Fruit fly (Drosophila melanogaster) whole organism, adult: Measurements from ENCODE around the gene CG8188.

Experiments
- CG11617 ChIP-seq: fragments of 200-800 bp; sonication (Bioruptor generic); optimal IDR thresholded peaks from 2 replicates; lab custom pipeline; 2017; ENCODE audit warnings: mild to moderate bottlenecking, missing biosample characterization, missing genetic modification reagents, missing genetic modification characterization
- CG12768 ChIP-seq: fragments of 200-800 bp; sonication (Bioruptor generic); optimal IDR thresholded peaks from 2 replicates; lab custom pipeline; 2017; ENCODE audit warnings: missing biosample characterization, missing genetic modification characterization, mild to moderate bottlenecking, moderate library complexity, missing genetic modification reagents
- CG14711 ChIP-seq: fragments of 200-800 bp; sonication (Bioruptor generic); optimal IDR thresholded peaks from 2 replicates; lab custom pipeline; 2018; ENCODE audit warnings: missing biosample characterization, mild to moderate bottlenecking, missing genetic modification characterization, moderate library complexity
- CG1620 ChIP-seq: fragments of 200-800 bp; sonication (Bioruptor generic); optimal IDR thresholded peaks from 2 replicates; lab custom pipeline; 2016; ENCODE audit warnings: missing biosample characterization, missing genetic modification characterization
- CG33017 ChIP-seq: fragments of 200-800 bp; sonication (Bioruptor generic); optimal IDR thresholded peaks from 2 replicates; lab custom pipeline; 2018; ENCODE audit warnings: missing biosample characterization, mild to moderate bottlenecking, missing genetic modification characterization, moderate library complexity
- CG5204 ChIP-seq: fragments of 200-800 bp; sonication (Bioruptor generic); optimal IDR thresholded peaks from 2 replicates; lab custom pipeline; 2016; ENCODE audit warnings: missing biosample characterization, missing genetic modification characterization
- CG7045 ChIP-seq: fragments of 200-800 bp; sonication (Bioruptor generic); optimal IDR thresholded peaks from 2 replicates; lab custom pipeline; 2017; ENCODE audit warnings: missing biosample characterization, mild to moderate bottlenecking, missing genetic modification characterization
- CG7101 ChIP-seq: fragments of 200-800 bp; sonication (Bioruptor generic); optimal IDR thresholded peaks from 2 replicates; lab custom pipeline; 2018; ENCODE audit warnings: missing biosample characterization, mild to moderate bottlenecking, missing genetic modification characterization, moderate library complexity
- Clk ChIP-seq: fragments of 200-800 bp; sonication (Bioruptor generic); optimal IDR thresholded peaks from 2 replicates; lab custom pipeline; 2017; ENCODE audit warnings: missing biosample characterization, missing genetic modification characterization
- Crg-1 ChIP-seq: fragments of 200-800 bp; sonication (Bioruptor generic); optimal IDR thresholded peaks from 2 replicates; lab custom pipeline; 2016; ENCODE audit warnings: missing biosample characterization, missing genetic modification characterization
- Hr96 ChIP-seq: fragments of 200-800 bp; sonication (Bioruptor generic); optimal IDR thresholded peaks from 2 replicates; lab custom pipeline; 2016; ENCODE audit warnings: missing biosample characterization, missing genetic modification characterization
- Mnt ChIP-seq: fragments of 200-800 bp; sonication (Bioruptor generic); optimal IDR thresholded peaks from 2 replicates; lab custom pipeline; 2016; ENCODE audit warnings: missing biosample characterization, mild to moderate bottlenecking, missing genetic modification characterization
- bab1 ChIP-seq: fragments of 200-800 bp; sonication (Bioruptor generic); optimal IDR thresholded peaks from 3 replicates; lab custom pipeline; 2019; ENCODE audit warnings: missing biosample characterization, mild to moderate bottlenecking, missing genetic modification characterization, moderate library complexity
- cic ChIP-seq: fragments of 200-800 bp; sonication (Bioruptor generic); optimal IDR thresholded peaks from 2 replicates; lab custom pipeline; 2017; ENCODE audit warnings: missing biosample characterization, mild to moderate bottlenecking, missing genetic modification characterization, moderate library complexity
- cnc ChIP-seq, 2 experiments: fragments of >200 bp; optimal IDR thresholded peaks; 2 replicates each; lab custom pipeline; 2017
- kay ChIP-seq: fragments of 200-800 bp; sonication (Bioruptor generic); peaks from one replicate; lab custom pipeline; 2016; ENCODE audit warnings: missing biosample characterization, missing genetic modification characterization, borderline replicate concordance
- ovo ChIP-seq: fragments of 200-800 bp; sonication (Bioruptor generic); optimal IDR thresholded peaks from 2 replicates; lab custom pipeline; 2016; ENCODE audit warnings: missing biosample characterization, missing genetic modification characterization
- pad ChIP-seq: fragments of 200-800 bp; sonication (Bioruptor generic); optimal IDR thresholded peaks from 3 replicates; lab custom pipeline; 2017; ENCODE audit warnings: missing biosample characterization, missing genetic modification characterization, mild to moderate bottlenecking, moderate library complexity, missing genetic modification reagents
- tj ChIP-seq: fragments of 200-800 bp; sonication (Bioruptor generic); optimal IDR thresholded peaks from 3 replicates; lab custom pipeline; 2017; ENCODE audit warnings: missing biosample characterization, mild to moderate bottlenecking, missing genetic modification characterization, moderate library complexity
- toe ChIP-seq: fragments of 200-800 bp; sonication (Bioruptor generic); optimal IDR thresholded peaks from 2 replicates; lab custom pipeline; 2016; ENCODE audit warnings: missing biosample characterization, missing genetic modification characterization

CG8188 gene

DNA sequence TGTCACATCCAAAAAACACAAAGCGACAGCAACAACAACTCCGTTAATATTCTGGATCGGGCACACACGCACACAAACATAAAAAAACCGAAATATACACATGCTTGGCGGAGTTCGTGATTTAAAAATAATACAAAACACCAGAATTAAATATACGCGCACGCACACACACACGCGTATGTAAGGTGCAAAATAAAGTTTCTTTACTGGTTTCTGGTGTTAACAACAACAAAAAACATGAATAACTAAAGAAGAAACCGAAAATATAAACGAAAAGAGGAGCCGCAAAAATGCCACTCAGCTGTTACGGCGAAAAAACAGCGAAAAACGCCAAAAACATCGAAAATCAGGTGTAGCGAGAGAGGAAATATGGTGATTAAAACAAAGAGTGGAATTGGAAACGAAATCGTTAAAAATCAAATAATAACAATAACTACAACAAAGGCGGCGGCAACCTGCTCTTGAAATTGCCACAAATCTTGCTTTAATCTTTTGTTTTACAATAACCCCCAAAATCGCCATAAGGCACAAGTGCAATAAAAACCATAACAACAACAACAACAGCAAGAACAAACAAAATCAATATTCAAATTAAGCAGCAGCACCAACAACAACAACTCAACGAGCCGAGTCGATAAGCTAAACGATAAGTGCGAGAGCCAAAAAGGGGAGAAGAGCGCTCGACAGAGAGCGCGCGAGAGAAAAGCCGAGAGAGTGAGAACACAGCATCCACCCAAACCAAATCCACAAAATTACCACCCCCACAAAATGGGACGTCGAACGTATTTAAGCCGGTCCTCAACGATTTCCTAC lies 7.7 kb upstream of the CG8188 start:
- TF ChIP-seq pad (GFP tag; lab: Kevin White, UChicago): peak; percentile 50
- TF ChIP-seq CG7045: no peak
- peak; percentile 73 for TF ChIP-seq tj (GFP tag; lab: Kevin White, UChicago)

DNA sequence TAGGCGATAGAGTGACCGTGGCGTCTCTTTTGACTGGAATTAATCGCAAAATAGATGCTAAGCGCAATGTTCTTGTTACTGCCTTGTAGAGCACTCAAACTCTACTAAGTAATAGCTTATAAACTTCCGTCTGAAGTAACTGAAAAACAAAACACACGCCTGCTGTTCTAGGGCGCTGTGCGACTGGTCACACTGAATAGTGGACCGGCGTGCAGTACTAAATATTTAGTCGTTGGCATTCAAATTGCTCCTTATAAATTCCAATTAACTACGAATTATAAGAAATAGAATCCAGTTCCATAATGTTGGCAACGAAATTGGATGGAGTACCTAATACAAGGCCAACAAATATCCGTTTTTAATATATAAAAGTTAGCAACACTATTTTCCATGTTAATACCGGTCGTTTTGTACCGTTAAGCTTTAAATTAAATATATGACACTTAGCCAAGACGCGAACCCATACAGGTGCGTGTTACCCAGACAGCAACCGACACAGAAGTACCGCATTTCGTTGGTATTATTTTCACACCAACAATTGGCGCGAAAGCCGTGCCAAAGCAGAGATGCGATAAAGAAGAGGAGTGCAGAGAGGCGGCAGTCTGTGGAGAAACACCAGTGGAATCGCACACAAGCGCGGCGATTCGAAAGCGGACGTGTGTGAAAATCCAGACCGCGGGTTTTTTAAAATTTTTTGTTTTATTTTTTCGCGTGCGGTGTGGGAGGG lies 6.9 kb upstream of the CG8188 start, which contains the start of the genes CG8173 and raskol:
CG8173 (minus strand) TSS at position 108 of the 727 bp plus-strand sequence.
raskol (plus strand) TSS at position 599 of the 727 bp plus-strand sequence.
- TF ChIP-seq CG5204 (GFP tag; lab: Kevin White, UChicago) (no peak), cic (GFP tag; lab: Kevin White, UChicago) (no peak), pad (GFP tag; lab: Kevin White, UChicago) (no peak), Crg-1 (no peak), bab1 (GFP tag; lab: Kevin White, UChicago) (peak; percentile 54), CG33017 (tag; lab: Kevin White, UChicago) (no peak), CG7101 (tag; lab: Kevin White, UChicago) (peak; percentile 8), Mnt (GFP tag; lab: Kevin White, UChicago) (peak; percentile 18), tj (GFP tag; lab: Kevin White, UChicago) (no peak), CG14711 (tag; lab: Kevin White, UChicago) (no peak), kay (GFP tag; lab: Kevin White, UChicago) (peak; percentile 68), CG1620 (GFP tag; lab: Kevin White, UChicago) (peak; percentile 34), CG7045 (no peak), CG12768 (GFP tag; lab: Kevin White, UChicago) (no peak), CG11617 (GFP tag; lab: Kevin White, UChicago) (no peak), cnc (optimal IDR thresholded peaks at IDR 0.05; lab: Kevin White, UChicago) (no peak), ovo (GFP tag; lab: Kevin White, UChicago) (no peak), Clk (GFP tag; lab: Kevin White, UChicago) (no peak), Hr96 (GFP tag; lab: Kevin White, UChicago) (no peak), toe (GFP tag; lab: Kevin White, UChicago) (no peak)

DNA sequence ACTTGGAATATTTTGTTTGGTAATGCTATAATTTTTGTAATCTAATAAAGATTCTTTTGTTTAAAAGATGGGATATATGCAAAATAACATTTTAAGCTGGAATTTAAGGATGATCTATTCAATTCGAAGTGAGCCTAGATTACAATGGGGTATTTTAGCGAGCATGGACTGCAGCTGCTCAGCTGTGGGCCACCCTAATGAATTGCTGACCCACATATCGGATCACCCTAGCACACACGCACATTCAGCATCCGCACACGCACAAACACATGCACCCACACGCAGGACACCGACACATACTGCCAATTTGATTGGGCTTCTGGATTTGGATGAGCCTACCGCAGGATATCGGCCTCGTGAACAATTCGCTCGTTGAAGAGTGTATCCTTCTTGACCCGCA lies 6.0 kb upstream of the CG8188 start:
- TF ChIP-seq CG7045 (no peak), CG14711 (tag; lab: Kevin White, UChicago) (no peak), cnc (optimal IDR thresholded peaks at IDR 0.05; lab: Kevin White, UChicago) (no peak), toe (GFP tag; lab: Kevin White, UChicago) (no peak), Hr96 (GFP tag; lab: Kevin White, UChicago) (no peak), CG5204 (GFP tag; lab: Kevin White, UChicago) (no peak), cic (GFP tag; lab: Kevin White, UChicago) (no peak), bab1 (GFP tag; lab: Kevin White, UChicago) (no peak)

DNA sequence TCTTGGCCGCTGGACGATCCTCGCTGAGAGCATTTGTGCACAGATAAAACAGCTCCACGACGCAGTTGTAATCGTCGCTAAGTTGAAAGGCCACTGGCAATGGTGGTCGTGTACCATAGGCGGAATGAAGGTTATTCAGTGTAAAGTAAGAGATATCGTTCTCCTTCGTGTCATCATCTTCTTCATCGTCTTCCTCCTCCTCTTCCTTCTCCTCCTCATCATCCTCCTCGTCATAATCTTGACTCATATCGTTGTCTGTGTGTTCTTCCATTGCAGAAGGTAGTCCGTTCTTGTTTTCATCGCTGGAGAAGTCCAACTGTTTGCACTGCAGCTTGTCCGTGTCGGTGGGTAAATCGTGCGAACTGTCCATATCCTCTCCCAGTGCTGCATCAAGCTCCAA lies 4.9 kb upstream of the CG8188 start:
- TF ChIP-seq pad (GFP tag; lab: Kevin White, UChicago) (no peak), CG7101 (tag; lab: Kevin White, UChicago) (no peak), CG7045 (no peak), Mnt (GFP tag; lab: Kevin White, UChicago) (no peak)

DNA sequence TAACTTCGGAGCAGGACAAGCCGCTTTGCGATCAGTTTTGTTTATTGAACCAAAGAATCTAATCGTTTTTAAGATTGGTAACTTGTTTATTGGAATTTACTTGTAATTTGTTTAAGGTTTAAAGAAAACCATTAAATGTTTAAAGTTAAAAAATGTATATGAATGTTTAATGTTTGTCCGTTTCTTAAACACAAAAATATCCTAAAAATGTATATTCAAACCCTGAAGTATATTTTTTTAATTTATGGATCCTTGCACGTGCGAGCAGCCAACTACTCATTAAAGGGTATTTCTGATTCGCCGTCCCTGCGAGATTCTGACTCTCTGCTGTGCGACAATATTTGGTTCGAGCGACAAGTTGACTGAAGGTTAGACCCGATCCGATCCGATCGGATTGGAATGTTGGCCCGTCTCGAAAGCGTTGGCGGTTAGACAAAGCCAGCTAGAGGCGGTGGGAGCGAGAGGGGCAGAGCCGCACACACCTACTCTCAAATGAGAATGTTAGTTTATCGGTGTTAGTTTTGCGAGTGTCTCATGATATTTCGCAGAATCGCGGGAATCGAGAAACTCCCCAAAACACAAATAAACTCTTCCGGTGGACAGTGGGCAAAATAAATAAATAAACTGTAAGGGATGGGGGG lies 3.8 kb downstream of the CG8188 start:
- TF ChIP-seq CG7101 (tag; lab: Kevin White, UChicago): peak; percentile 90
- TF ChIP-seq Clk (GFP tag; lab: Kevin White, UChicago): peak; percentile 33
- TF ChIP-seq CG11617 (GFP tag; lab: Kevin White, UChicago): peak; percentile 94
- peak; percentile 97 for TF ChIP-seq bab1 (GFP tag; lab: Kevin White, UChicago)
- TF ChIP-seq CG1620 (GFP tag; lab: Kevin White, UChicago): peak; percentile 80
- no peak for TF ChIP-seq cnc (optimal IDR thresholded peaks at IDR 0.05; lab: Kevin White, UChicago)
- peak; percentile 76 for TF ChIP-seq CG14711 (tag; lab: Kevin White, UChicago)
- peak; percentile 78 for TF ChIP-seq CG5204 (GFP tag; lab: Kevin White, UChicago)
- peak; percentile 75 for TF ChIP-seq tj (GFP tag; lab: Kevin White, UChicago)
- peak; percentile 30 for TF ChIP-seq CG33017 (tag; lab: Kevin White, UChicago)
- peak; percentile 74 for TF ChIP-seq Crg-1
- peak; percentile 76 for TF ChIP-seq pad (GFP tag; lab: Kevin White, UChicago)
- TF ChIP-seq toe (GFP tag; lab: Kevin White, UChicago): peak; percentile 68
- no peak for TF ChIP-seq cic (GFP tag; lab: Kevin White, UChicago)
- TF ChIP-seq CG12768 (GFP tag; lab: Kevin White, UChicago): peak; percentile 65
- peak; percentile 83 for TF ChIP-seq kay (GFP tag; lab: Kevin White, UChicago)
- peak; percentile 59 for TF ChIP-seq CG7045
- peak; percentile 77 for TF ChIP-seq Mnt (GFP tag; lab: Kevin White, UChicago)
- TF ChIP-seq ovo (GFP tag; lab: Kevin White, UChicago): no peak
- TF ChIP-seq Hr96 (GFP tag; lab: Kevin White, UChicago): peak; percentile 85
